Worm (Caenorhabditis elegans): Measurements from ENCODE around the gene del-10.

Gene del-10

ce11 chrII:6491187-6491586, 9.3 kb upstream of the del-10 start:
- TF ChIP-seq tbx-37 (GFP tag; conservative IDR thresholded peaks at IDR 0.05) (no peak), scrt-1 (GFP tag; IDR thresholded peaks at IDR 0.05) (no peak), tra-4 (tag; optimal IDR thresholded peaks at IDR 0.05) (no peak)

ce11 chrII:6489711-6490184, 7.8 kb upstream of the del-10 start, which contains the start of the genes snr-3 and rsp-5:
Gene snr-3 (minus strand): TSS chrII:6489761.
Gene rsp-5 (plus strand): TSS chrII:6490165.
- TF ChIP-seq F13C5.2 (tag; optimal IDR thresholded peaks at IDR 0.05) (no peak), ama-1 (optimal IDR thresholded peaks at IDR 0.05) (no peak), tbx-11 (GFP tag; IDR thresholded peaks at IDR 0.05) (no peak)

- TF ChIP-seq B0310.2 (tag; optimal IDR thresholded peaks at IDR 0.05) (no peak), hmbx-1 (tag; optimal IDR thresholded peaks at IDR 0.05) (no peak), scrt-1 (GFP tag; IDR thresholded peaks at IDR 0.05) (no peak), ama-1 (optimal IDR thresholded peaks at IDR 0.05) (no peak), hnd-1 (tag; optimal IDR thresholded peaks at IDR 0.05) (no peak), F13C5.2 (tag; optimal IDR thresholded peaks at IDR 0.05) (no peak), tbx-11 (GFP tag; IDR thresholded peaks at IDR 0.05) (no peak), flt-1 (GFP tag; IDR thresholded peaks at IDR 0.05) (no peak), aly-1 (tag; optimal IDR thresholded peaks at IDR 0.05) (no peak), ceh-36 (tag; optimal IDR thresholded peaks at IDR 0.05) (no peak), pes-1 (GFP tag; IDR thresholded peaks at IDR 0.05) (no peak), hmg-4 (GFP tag; optimal IDR thresholded peaks at IDR 0.05) (no peak), ceh-13 (GFP tag; optimal IDR thresholded peaks at IDR 0.05) (no peak), tra-4 (tag; optimal IDR thresholded peaks at IDR 0.05) (no peak), sea-1 (GFP tag; conservative IDR thresholded peaks at IDR 0.05) (no peak), ets-7 (tag; optimal IDR thresholded peaks at IDR 0.05) (no peak), tbx-37 (GFP tag; conservative IDR thresholded peaks at IDR 0.05) (no peak)
These were observed 4.4 kb upstream of the del-10 start for ce11 chrII:6486344-6486743.

ce11 chrII:6484876-6485526, 3.1 kb upstream of the del-10 start, which contains the start of the genes lido-16 and plpp-1.2:
Gene lido-16 (minus strand): TSS chrII:6484976.
Gene plpp-1.2 (plus strand): TSS chrII:6485476.
- TF ChIP-seq ets-7 (tag; optimal IDR thresholded peaks at IDR 0.05) (no peak), B0310.2 (tag; optimal IDR thresholded peaks at IDR 0.05) (no peak), tra-4 (tag; optimal IDR thresholded peaks at IDR 0.05) (no peak), aly-1 (tag; optimal IDR thresholded peaks at IDR 0.05) (no peak), ceh-13 (GFP tag; optimal IDR thresholded peaks at IDR 0.05) (no peak), pes-1 (GFP tag; IDR thresholded peaks at IDR 0.05) (no peak)

- TF ChIP-seq flt-1 (GFP tag; IDR thresholded peaks at IDR 0.05), result no peak
- TF ChIP-seq ceh-13 (GFP tag; optimal IDR thresholded peaks at IDR 0.05), result no peak
- no peak for TF ChIP-seq pes-1 (GFP tag; IDR thresholded peaks at IDR 0.05)
- no peak for TF ChIP-seq ama-1 (optimal IDR thresholded peaks at IDR 0.05)
- no peak for TF ChIP-seq B0310.2 (tag; optimal IDR thresholded peaks at IDR 0.05)
- no peak for TF ChIP-seq ets-7 (tag; optimal IDR thresholded peaks at IDR 0.05)
- no peak for TF ChIP-seq tra-4 (tag; optimal IDR thresholded peaks at IDR 0.05)
- TF ChIP-seq tbx-11 (GFP tag; IDR thresholded peaks at IDR 0.05), result no peak
- no peak for TF ChIP-seq hnd-1 (tag; optimal IDR thresholded peaks at IDR 0.05)
- TF ChIP-seq sea-1 (GFP tag; conservative IDR thresholded peaks at IDR 0.05), result no peak
- TF ChIP-seq aly-1 (tag; optimal IDR thresholded peaks at IDR 0.05), result no peak
- no peak for TF ChIP-seq ceh-36 (tag; optimal IDR thresholded peaks at IDR 0.05)
- TF ChIP-seq hmg-4 (GFP tag; optimal IDR thresholded peaks at IDR 0.05), result no peak
- TF ChIP-seq tbx-37 (GFP tag; conservative IDR thresholded peaks at IDR 0.05), result no peak
These were observed 837 bp upstream of the del-10 start for ce11 chrII:6482762-6483161.

ce11 chrII:6476655-6477054, 5.3 kb downstream of the del-10 start, which contains the start of gene T28D9.4:
Gene T28D9.4 (plus strand): TSS chrII:6476955.
- TF ChIP-seq tra-4 (tag; optimal IDR thresholded peaks at IDR 0.05) (no peak), scrt-1 (GFP tag; IDR thresholded peaks at IDR 0.05) (no peak), tbx-11 (GFP tag; IDR thresholded peaks at IDR 0.05) (no peak), hmg-4 (GFP tag; optimal IDR thresholded peaks at IDR 0.05) (no peak), ceh-36 (tag; optimal IDR thresholded peaks at IDR 0.05) (no peak), aly-1 (tag; optimal IDR thresholded peaks at IDR 0.05) (no peak), ceh-13 (GFP tag; optimal IDR thresholded peaks at IDR 0.05) (no peak), flt-1 (GFP tag; IDR thresholded peaks at IDR 0.05) (no peak)

- TF ChIP-seq hmg-4 (GFP tag; optimal IDR thresholded peaks at IDR 0.05) (no peak), hnd-1 (tag; optimal IDR thresholded peaks at IDR 0.05) (no peak), ets-7 (tag; optimal IDR thresholded peaks at IDR 0.05) (no peak), F13C5.2 (tag; optimal IDR thresholded peaks at IDR 0.05) (no peak), flt-1 (GFP tag; IDR thresholded peaks at IDR 0.05) (no peak), B0310.2 (tag; optimal IDR thresholded peaks at IDR 0.05) (no peak), ceh-36 (tag; optimal IDR thresholded peaks at IDR 0.05) (no peak), tbx-11 (GFP tag; IDR thresholded peaks at IDR 0.05) (no peak), ama-1 (optimal IDR thresholded peaks at IDR 0.05) (no peak), ceh-13 (GFP tag; optimal IDR thresholded peaks at IDR 0.05) (no peak), tra-4 (tag; optimal IDR thresholded peaks at IDR 0.05) (no peak), hmbx-1 (tag; optimal IDR thresholded peaks at IDR 0.05) (no peak), pes-1 (GFP tag; IDR thresholded peaks at IDR 0.05) (no peak), scrt-1 (GFP tag; IDR thresholded peaks at IDR 0.05) (no peak), aly-1 (tag; optimal IDR thresholded peaks at IDR 0.05) (no peak), sea-1 (GFP tag; conservative IDR thresholded peaks at IDR 0.05) (no peak), tbx-37 (GFP tag; conservative IDR thresholded peaks at IDR 0.05) (no peak)
These were observed 6.7 kb downstream of the del-10 start, which contains the start of gene T28D9.16 for ce11 chrII:6475180-6475737. Gene T28D9.16 (plus strand): TSS chrII:6475687.
